Worm (Caenorhabditis elegans) whole organism, young adult: ENCODE measurements around the gene C35A5.10.
A peak's percentile ranks its signal among the peaks of the same experiment; 100 is the strongest.

Experiments used
- F10E7.11 ChIP-seq: sonication (generic microtip); optimal IDR thresholded peaks from 2 replicates; lab custom pipeline; 2017; ENCODE audit warnings: mild to moderate bottlenecking, missing genetic modification characterization, moderate library complexity, missing compliant biosample characterization
- F49E8.2 ChIP-seq: sonication (generic microtip); optimal IDR thresholded peaks from 3 replicates; lab custom pipeline; 2017; ENCODE audit warnings: missing genetic modification characterization, mild to moderate bottlenecking, missing compliant biosample characterization, antibody characterized with exemption, moderate library complexity; ENCODE audit not compliant: insufficient read depth
- egl-18 ChIP-seq: fragments of 200-800 bp; sonication (Bioruptor generic); IDR thresholded peaks from 2 replicates; pipeline ENCODE4 v1.3.6; 2022; ENCODE audit warnings: missing genetic modification reagents, missing genetic modification characterization, missing compliant biosample characterization
- let-526 ChIP-seq: fragments of 200-800 bp; sonication (Bioruptor generic); IDR thresholded peaks from 2 replicates; pipeline ENCODE4 v1.3.6; 2022; ENCODE audit warnings: missing genetic modification reagents, missing genetic modification characterization, missing compliant biosample characterization
- lin-35 ChIP-seq, 3 experiments: fragments of 150-350 bp in 2 of 3; sonication (generic microtip) in 1 of 3; optimal IDR thresholded peaks; 2 replicates each; lab custom pipeline; 2014 to 2018; ENCODE audit warnings: missing biosample characterization in 3 of 3, missing genetic modification characterization in 3 of 3, missing genetic modification reagents in 3 of 3
- nfya-2 ChIP-seq: fragments of 200-800 bp; sonication (Bioruptor generic); IDR thresholded peaks from 2 replicates; pipeline ENCODE4 v1.3.6; 2022; ENCODE audit warnings: missing genetic modification reagents, missing genetic modification characterization, missing compliant biosample characterization
- pha-4 ChIP-seq: fragments of 150-350 bp; sonication (generic microtip); optimal IDR thresholded peaks from 2 replicates; lab custom pipeline; 2014; ENCODE audit warnings: missing biosample characterization, missing genetic modification reagents, missing genetic modification characterization
- snpc-4 ChIP-seq, 5 experiments: fragments of 150-350 bp in 1 of 5; sonication (generic microtip) in 4 of 5; optimal IDR thresholded peaks; 2 replicates each; lab custom pipeline; 2014 to 2018; ENCODE audit warnings: missing genetic modification characterization in 5 of 5, missing biosample characterization in 3 of 5, antibody characterized with exemption in 2 of 5, mild to moderate bottlenecking in 2 of 5, missing compliant biosample characterization in 2 of 5, missing genotype in 2 of 5, moderate library complexity in 2 of 5, missing genetic modification reagents in 1 of 5

DNA sequence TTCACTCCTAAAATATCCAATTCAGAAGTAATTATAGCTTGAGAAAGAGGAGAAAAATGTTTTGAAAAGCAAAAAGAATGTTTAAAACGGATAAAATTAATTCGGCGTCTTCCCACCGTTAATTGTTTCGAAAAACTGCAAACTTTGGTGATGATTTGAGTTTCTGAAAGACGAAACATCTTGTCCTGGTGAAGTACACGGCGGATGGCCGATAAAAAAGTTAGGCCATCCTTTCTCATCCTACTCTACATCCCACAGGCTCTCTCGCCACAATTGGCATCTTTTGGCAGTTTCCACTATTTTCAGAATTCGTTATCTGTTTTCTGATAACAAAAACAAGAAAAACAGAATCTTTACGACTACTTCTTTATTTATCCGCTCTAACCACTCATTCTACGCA lies 21.9 kb downstream of the C35A5.10 start, which contains the start of the genes C35A5.8 and hda-11:
- no peak for TF ChIP-seq egl-18 (GFP tag; lab: Robert Waterston, UW)
- TF ChIP-seq snpc-4 (GFP tag; optimal IDR thresholded peaks at IDR 0.05; lab: Kevin White, UChicago), result peak; percentile 43
- peak in 2 of 4 experiments; percentile 37 to 57 for TF ChIP-seq snpc-4 (tag; optimal IDR thresholded peaks at IDR 0.05; lab: Kevin White, UChicago)
- TF ChIP-seq let-526 (GFP tag; lab: Robert Waterston, UW), result peak; percentile 40; the same call in 1 of the 2 replicates
- no peak for TF ChIP-seq pha-4 (tag; lab: Kevin White, UChicago)
- TF ChIP-seq F49E8.2, result no peak
- TF ChIP-seq nfya-2 (GFP tag; lab: Robert Waterston, UW), result no peak
- peak in 1 of 3 experiments; percentile 11 for TF ChIP-seq lin-35 (GFP tag; optimal IDR thresholded peaks at IDR 0.05; lab: Kevin White, UChicago)
- TF ChIP-seq F10E7.11, result no peak
